Worm (Caenorhabditis elegans): ENCODE data around the gene gcn-1.

Gene gcn-1

ce11 chrIII:2207864-2208263, 56.1 kb downstream of the gcn-1 start, which contains the start of gene C39B5.5:
TSS of gene C39B5.5 (plus strand) at chrIII:2208164.
- TF ChIP-seq unc-3 (GFP tag; conservative IDR thresholded peaks at IDR 0.05) (no peak), unc-3 (tag; optimal IDR thresholded peaks at IDR 0.05) (no peak), ceh-34 (tag; optimal IDR thresholded peaks at IDR 0.05) (no peak), fax-1 (tag; optimal IDR thresholded peaks at IDR 0.05) (no peak), gmeb-2 (tag; optimal IDR thresholded peaks at IDR 0.05) (no peak), ceh-22 (tag; optimal IDR thresholded peaks at IDR 0.05) (no peak), ceh-14 (tag; optimal IDR thresholded peaks at IDR 0.05) (no peak), tbx-2 (tag; optimal IDR thresholded peaks at IDR 0.05) (no peak), fkh-10 (GFP tag; optimal IDR thresholded peaks at IDR 0.05) (no peak), lin-11 (tag; optimal IDR thresholded peaks at IDR 0.05) (no peak), npax-4 (tag; optimal IDR thresholded peaks at IDR 0.05) (no peak), hlh-15 (tag; optimal IDR thresholded peaks at IDR 0.05) (no peak), sdc-2 (tag; optimal IDR thresholded peaks at IDR 0.05) (no peak), elt-4 (tag; optimal IDR thresholded peaks at IDR 0.05) (no peak), unc-42 (tag; optimal IDR thresholded peaks at IDR 0.05) (no peak), sox-4 (tag; optimal IDR thresholded peaks at IDR 0.05) (no peak), ceh-18 (tag; optimal IDR thresholded peaks at IDR 0.05) (no peak), ceh-2 (tag; optimal IDR thresholded peaks at IDR 0.05) (no peak), rnt-1 (tag; optimal IDR thresholded peaks at IDR 0.05) (no peak), ets-4 (tag; optimal IDR thresholded peaks at IDR 0.05) (no peak)

- no peak for TF ChIP-seq sox-4 (tag; optimal IDR thresholded peaks at IDR 0.05)
Observed at ce11 chrIII:2210601-2211000, 58.9 kb downstream of the gcn-1 start.

- TF ChIP-seq sox-2 (GFP tag; IDR thresholded peaks at IDR 0.05) (no peak), ceh-22 (tag; optimal IDR thresholded peaks at IDR 0.05) (no peak), ceh-6 (GFP tag; optimal IDR thresholded peaks at IDR 0.05) (no peak), gmeb-2 (tag; optimal IDR thresholded peaks at IDR 0.05) (no peak), sox-4 (tag; optimal IDR thresholded peaks at IDR 0.05) (no peak), ceh-14 (tag; optimal IDR thresholded peaks at IDR 0.05) (no peak), C08G9.2 (tag; optimal IDR thresholded peaks at IDR 0.05) (no peak), hlh-13 (GFP tag; optimal IDR thresholded peaks at IDR 0.05) (no peak), fkh-10 (GFP tag; optimal IDR thresholded peaks at IDR 0.05) (no peak), syd-9 (tag; optimal IDR thresholded peaks at IDR 0.05) (no peak), ceh-31 (tag; optimal IDR thresholded peaks at IDR 0.05) (no peak), nhr-232 (tag; optimal IDR thresholded peaks at IDR 0.05) (no peak), ceh-18 (tag; optimal IDR thresholded peaks at IDR 0.05) (no peak), ceh-48 (tag; optimal IDR thresholded peaks at IDR 0.05) (no peak), ceh-2 (tag; optimal IDR thresholded peaks at IDR 0.05) (no peak), pha-2 (tag; optimal IDR thresholded peaks at IDR 0.05) (no peak), unc-42 (tag; optimal IDR thresholded peaks at IDR 0.05) (no peak), T23F11.4 (GFP tag; optimal IDR thresholded peaks at IDR 0.05) (no peak)
Observed at ce11 chrIII:2211120-2211519, 59.4 kb downstream of the gcn-1 start, which contains the start of gene C39B5.14. TSS of gene C39B5.14 (plus strand) at chrIII:2211420.

- TF ChIP-seq ets-4 (tag; optimal IDR thresholded peaks at IDR 0.05) = no peak
- no peak for TF ChIP-seq ceh-9 (tag; optimal IDR thresholded peaks at IDR 0.05)
- no peak for TF ChIP-seq tbx-7 (tag; optimal IDR thresholded peaks at IDR 0.05)
Observed at ce11 chrIII:2212343-2212742, 60.6 kb downstream of the gcn-1 start.

- no peak for TF ChIP-seq F13H6.1 (tag; optimal IDR thresholded peaks at IDR 0.05)
- no peak for TF ChIP-seq fax-1 (tag; optimal IDR thresholded peaks at IDR 0.05)
- no peak for TF ChIP-seq dve-1 (tag; optimal IDR thresholded peaks at IDR 0.05)
- TF ChIP-seq sox-2 (GFP tag; IDR thresholded peaks at IDR 0.05) = no peak
- TF ChIP-seq syd-9 (tag; optimal IDR thresholded peaks at IDR 0.05) = no peak
- no peak for TF ChIP-seq npax-4 (tag; optimal IDR thresholded peaks at IDR 0.05)
- no peak for TF ChIP-seq ceh-22 (tag; optimal IDR thresholded peaks at IDR 0.05)
Observed at ce11 chrIII:2219408-2219807, 67.7 kb downstream of the gcn-1 start, which contains the start of gene fbxa-12. TSS of gene fbxa-12 (plus strand) at chrIII:2219708.
